Worm (Caenorhabditis elegans) whole organism, L2 larva: ENCODE results near the gene Y82E9BR.6.

Experiments
- ceh-82 ChIP-seq: fragments of 150-350 bp; optimal IDR thresholded peaks from 2 replicates; lab custom pipeline; 2014; ENCODE audit warnings: missing biosample characterization, missing genetic modification characterization
- elt-1 ChIP-seq: fragments of 150-350 bp; optimal IDR thresholded peaks from 2 replicates; lab custom pipeline; 2014; ENCODE audit warnings: missing biosample characterization, missing genetic modification characterization
- elt-3 ChIP-seq: sonication (generic microtip); optimal IDR thresholded peaks from 2 replicates; lab custom pipeline; 2017; ENCODE audit warnings: missing biosample characterization, missing genetic modification characterization
- fos-1 ChIP-seq: fragments of 150-350 bp; optimal IDR thresholded peaks from 2 replicates; lab custom pipeline; 2014; ENCODE audit warnings: missing biosample characterization, missing genetic modification characterization
- mbf-1 ChIP-seq: sonication (generic microtip); optimal IDR thresholded peaks from 2 replicates; lab custom pipeline; 2017; ENCODE audit warnings: missing biosample characterization, missing genetic modification characterization
- skn-1 ChIP-seq: sonication (generic microtip); optimal IDR thresholded peaks from 2 replicates; lab custom pipeline; 2017; ENCODE audit warnings: missing biosample characterization, missing genetic modification characterization
- snpc-4 ChIP-seq: fragments of 150-350 bp; optimal IDR thresholded peaks from 2 replicates; lab custom pipeline; 2014; ENCODE audit warnings: missing biosample characterization, missing genetic modification characterization
- zag-1 ChIP-seq: fragments of 150-350 bp; optimal IDR thresholded peaks from 2 replicates; lab custom pipeline; 2014; ENCODE audit warnings: missing biosample characterization, missing genetic modification characterization
- ztf-11 ChIP-seq: sonication (generic microtip); optimal IDR thresholded peaks from 2 replicates; lab custom pipeline; 2017; ENCODE audit warnings: missing biosample characterization, missing genetic modification characterization
- ztf-4 ChIP-seq: fragments of 150-350 bp; optimal IDR thresholded peaks from 2 replicates; lab custom pipeline; 2014; ENCODE audit warnings: missing biosample characterization, missing genetic modification characterization

- TF ChIP-seq snpc-4 (no peak), fos-1 (no peak), ceh-82 (tag; lab: Kevin White, UChicago) (no peak), skn-1 (tag; lab: Kevin White, UChicago) (no peak), zag-1 (tag; lab: Kevin White, UChicago) (no peak), elt-3 (tag; lab: Kevin White, UChicago) (no peak), ztf-11 (tag; lab: Kevin White, UChicago) (no peak), mbf-1 (tag; lab: Kevin White, UChicago) (no peak), ztf-4 (tag; lab: Kevin White, UChicago) (no peak), elt-1 (no peak)
These were observed at the start of gene Y82E9BR.6, which contains the start of gene pals-21 for ce11 chrIII:1380535-1381274.
